Worm (Caenorhabditis elegans): ENCODE results near the gene ZK892.5.

ZK892.5 gene

ce11 chrII:10033163-10033871, 25.3 kb downstream of the ZK892.5 start, which contains the start of gene mtcu-2 (continued):
- TF ChIP-seq attf-5 (GFP tag; optimal IDR thresholded peaks at IDR 0.05) (peak; percentile 94), hmg-20 (GFP tag; IDR thresholded peaks at IDR 0.05) (peak; percentile 93), ztf-25 (GFP tag; IDR thresholded peaks at IDR 0.05) (peak; percentile 100), ekl-4 (GFP tag; IDR thresholded peaks at IDR 0.05) (peak; percentile 99), lir-1 (GFP tag; conservative IDR thresholded peaks at IDR 0.05) (peak; percentile 88), nhr-80 (tag; optimal IDR thresholded peaks at IDR 0.05) (peak; percentile 46), let-526 (GFP tag; IDR thresholded peaks at IDR 0.05) (peak; percentile 99), dox-1 (GFP tag; IDR thresholded peaks at IDR 0.05) (peak; percentile 100), Y67H2A.10 (GFP tag; conservative IDR thresholded peaks at IDR 0.05) (peak; percentile 98), madf-8 (GFP tag; conservative IDR thresholded peaks at IDR 0.05) (peak; percentile 91), aptf-3 (GFP tag; IDR thresholded peaks at IDR 0.05) (peak; percentile 93; the same call in 1 of the 2 replicates), attf-3 (GFP tag; conservative IDR thresholded peaks at IDR 0.05) (peak; percentile 90), bed-1 (GFP tag; IDR thresholded peaks at IDR 0.05) (0 out of 2 replicates have a peak, but pooled peaks have one; percentile 85), lin-35 (GFP tag; optimal IDR thresholded peaks at IDR 0.05) (peak in 1 of 3 experiments; percentile 77), hmg-1.2 (GFP tag; IDR thresholded peaks at IDR 0.05) (peak; percentile 93), attf-6 (GFP tag; IDR thresholded peaks at IDR 0.05) (peak; percentile 88), pbrm-1 (GFP tag; IDR thresholded peaks at IDR 0.05) (peak; percentile 99), tbp1 (GFP tag; optimal IDR thresholded peaks at IDR 0.05) (peak; percentile 60), cebp-1 (GFP tag; IDR thresholded peaks at IDR 0.05) (peak; percentile 94), cebp-1 (tag; optimal IDR thresholded peaks at IDR 0.05) (peak; percentile 82), nfyb-1 (GFP tag; IDR thresholded peaks at IDR 0.05) (peak; percentile 98), egrh-3 (GFP tag; IDR thresholded peaks at IDR 0.05) (peak; percentile 90), ceh-100 (GFP tag; IDR thresholded peaks at IDR 0.05) (peak; percentile 100), ztf-26 (tag; optimal IDR thresholded peaks at IDR 0.05) (peak; percentile 65), nhr-120 (GFP tag; IDR thresholded peaks at IDR 0.05) (0 out of 2 replicates have a peak, but pooled peaks have one; percentile 57), ztf-6 (GFP tag; IDR thresholded peaks at IDR 0.05) (peak; percentile 96), F52B5.7 (tag; optimal IDR thresholded peaks at IDR 0.05) (peak; percentile 28), F39B2.1 (GFP tag; IDR thresholded peaks at IDR 0.05) (peak; percentile 80), let-607 (tag; optimal IDR thresholded peaks at IDR 0.05) (peak; percentile 50 to 54), unc-130 (GFP tag; optimal IDR thresholded peaks at IDR 0.05) (peak; percentile 27), cebp-2 (GFP tag; IDR thresholded peaks at IDR 0.05) (peak; percentile 92), F49E8.2 (tag; optimal IDR thresholded peaks at IDR 0.05; ENCODE audit: insufficient read depth) (peak; percentile 33), egl-18 (GFP tag; IDR thresholded peaks at IDR 0.05) (peak; percentile 96), lin-54 (GFP tag; optimal IDR thresholded peaks at IDR 0.05) (peak; percentile 84), Y79H2A.3 (GFP tag; conservative IDR thresholded peaks at IDR 0.05) (peak; percentile 99), lsl-1 (GFP tag; optimal IDR thresholded peaks at IDR 0.05) (peak; percentile 63), rcor-1 (GFP tag; IDR thresholded peaks at IDR 0.05) (peak; percentile 98), ceh-40 (GFP tag; IDR thresholded peaks at IDR 0.05) (peak; percentile 73; the same call in 1 of the 2 replicates), ztf-28 (GFP tag; IDR thresholded peaks at IDR 0.05) (peak; percentile 99), lin-26 (GFP tag; IDR thresholded peaks at IDR 0.05) (peak; percentile 91), F33H1.4 (GFP tag; IDR thresholded peaks at IDR 0.05) (peak; percentile 88)

Measured in whole organism, young adult.